Worm (Caenorhabditis elegans) whole organism, L2 larva: ENCODE data around the gene sdz-37.

ENCODE experiments used
- C34F6.9 ChIP-seq: fragments of 150-350 bp; optimal IDR thresholded peaks from 2 replicates; lab custom pipeline; 2014; ENCODE audit warnings: missing biosample characterization, missing genetic modification characterization
- F13H6.1 ChIP-seq: sonication (generic microtip); optimal IDR thresholded peaks from 2 replicates; lab custom pipeline; 2016; ENCODE audit warnings: missing genetic modification characterization, missing compliant biosample characterization
- R02D3.7 ChIP-seq: fragments of 150-350 bp; optimal IDR thresholded peaks from 2 replicates; lab custom pipeline; 2014; ENCODE audit warnings: missing biosample characterization, missing genetic modification characterization
- Y55F3AM.14 ChIP-seq: fragments of 200-800 bp; sonication (Bioruptor generic); optimal IDR thresholded peaks from 2 replicates; lab custom pipeline; 2018; ENCODE audit warnings: mild to moderate bottlenecking, missing genetic modification characterization, missing compliant biosample characterization
- ZK546.5 ChIP-seq: sonication (generic microtip); optimal IDR thresholded peaks from 2 replicates; lab custom pipeline; 2017; ENCODE audit warnings: missing biosample characterization, missing genetic modification characterization
- alr-1 ChIP-seq: fragments of 150-350 bp; optimal IDR thresholded peaks from 2 replicates; lab custom pipeline; 2014; ENCODE audit warnings: missing biosample characterization, missing genetic modification characterization
- aly-2 ChIP-seq: fragments of 150-350 bp; optimal IDR thresholded peaks from 2 replicates; lab custom pipeline; 2014; ENCODE audit warnings: missing biosample characterization, missing genetic modification characterization
- ama-1 ChIP-seq: fragments of 150-350 bp; optimal IDR thresholded peaks from 2 replicates; lab custom pipeline; 2018; ENCODE audit warnings: inconsistent platforms
- blmp-1 ChIP-seq: sonication (generic microtip); optimal IDR thresholded peaks from 2 replicates; lab custom pipeline; 2017; ENCODE audit warnings: missing genetic modification characterization, mild to moderate bottlenecking, missing compliant biosample characterization, antibody characterized with exemption, moderate library complexity; ENCODE audit not compliant: insufficient read depth
- ceh-16 ChIP-seq: fragments of 150-350 bp; optimal IDR thresholded peaks from 2 replicates; lab custom pipeline; 2014; ENCODE audit warnings: missing biosample characterization, missing genetic modification characterization
- ceh-82 ChIP-seq: fragments of 150-350 bp; optimal IDR thresholded peaks from 2 replicates; lab custom pipeline; 2014; ENCODE audit warnings: missing biosample characterization, missing genetic modification characterization
- crh-2 ChIP-seq: sonication (generic microtip); optimal IDR thresholded peaks from 2 replicates; lab custom pipeline; 2017; ENCODE audit warnings: missing biosample characterization, missing genetic modification characterization
- dmd-4 ChIP-seq: sonication (generic microtip); optimal IDR thresholded peaks from 2 replicates; lab custom pipeline; 2017; ENCODE audit warnings: missing biosample characterization, missing genetic modification characterization
- egl-27 ChIP-seq: sonication (generic microtip); optimal IDR thresholded peaks from 3 replicates; lab custom pipeline; 2017; ENCODE audit warnings: missing biosample characterization, missing genetic modification reagents, missing genetic modification characterization
- elt-1 ChIP-seq: fragments of 150-350 bp; optimal IDR thresholded peaks from 2 replicates; lab custom pipeline; 2014; ENCODE audit warnings: missing biosample characterization, missing genetic modification characterization
- elt-3 ChIP-seq: sonication (generic microtip); optimal IDR thresholded peaks from 2 replicates; lab custom pipeline; 2017; ENCODE audit warnings: missing biosample characterization, missing genetic modification characterization
- fos-1 ChIP-seq: fragments of 150-350 bp; optimal IDR thresholded peaks from 2 replicates; lab custom pipeline; 2014; ENCODE audit warnings: missing biosample characterization, missing genetic modification characterization
- gmeb-1 ChIP-seq: fragments of 150-350 bp; optimal IDR thresholded peaks from 2 replicates; lab custom pipeline; 2014; ENCODE audit warnings: missing biosample characterization, missing genetic modification characterization
- lin-11 ChIP-seq: fragments of 150-350 bp; sonication (generic microtip); optimal IDR thresholded peaks from 2 replicates; lab custom pipeline; 2014; ENCODE audit warnings: missing biosample characterization, missing genetic modification characterization, inconsistent platforms, mixed read lengths
- lin-13 ChIP-seq: fragments of 150-350 bp; optimal IDR thresholded peaks from 2 replicates; lab custom pipeline; 2014; ENCODE audit warnings: missing biosample characterization, missing genetic modification reagents, missing genetic modification characterization
- lin-39 ChIP-seq: fragments of 150-350 bp; optimal IDR thresholded peaks from 2 replicates; lab custom pipeline; 2014; ENCODE audit warnings: missing biosample characterization, missing genetic modification reagents, missing genetic modification characterization
- lsy-2 ChIP-seq, 2 experiments: fragments of 150-350 bp in 1 of 2; sonication (generic microtip) in 1 of 2; optimal IDR thresholded peaks; 2 replicates each; lab custom pipeline; 2014 to 2017; ENCODE audit warnings: missing biosample characterization in 2 of 2, missing genetic modification characterization in 2 of 2
- mab-5 ChIP-seq: fragments of 150-350 bp; optimal IDR thresholded peaks from 2 replicates; lab custom pipeline; 2014; ENCODE audit warnings: missing biosample characterization, missing genetic modification characterization
- mbf-1 ChIP-seq: sonication (generic microtip); optimal IDR thresholded peaks from 2 replicates; lab custom pipeline; 2017; ENCODE audit warnings: missing biosample characterization, missing genetic modification characterization
- mdl-1 ChIP-seq, 2 experiments: fragments of 150-350 bp in 1 of 2; sonication (generic microtip) in 1 of 2; optimal IDR thresholded peaks; 2 replicates each; lab custom pipeline; 2017; ENCODE audit warnings: missing biosample characterization in 2 of 2, missing genetic modification characterization in 2 of 2
- nhr-10 ChIP-seq: sonication (generic microtip); optimal IDR thresholded peaks from 2 replicates; lab custom pipeline; 2017; ENCODE audit warnings: missing biosample characterization, missing genetic modification characterization
- nhr-11 ChIP-seq: fragments of 150-350 bp; optimal IDR thresholded peaks from 2 replicates; lab custom pipeline; 2014; ENCODE audit warnings: missing biosample characterization, missing genetic modification characterization
- nhr-12 ChIP-seq: fragments of 150-350 bp; optimal IDR thresholded peaks from 2 replicates; lab custom pipeline; 2014; ENCODE audit warnings: missing biosample characterization, missing genetic modification characterization
- nhr-129 ChIP-seq: fragments of 150-350 bp; optimal IDR thresholded peaks from 2 replicates; lab custom pipeline; 2014; ENCODE audit warnings: missing biosample characterization, missing genetic modification characterization
- nhr-21 ChIP-seq: fragments of 150-350 bp; optimal IDR thresholded peaks from 2 replicates; lab custom pipeline; 2014; ENCODE audit warnings: missing biosample characterization, missing genetic modification characterization
- nhr-23 ChIP-seq: fragments of 150-350 bp; optimal IDR thresholded peaks from 2 replicates; lab custom pipeline; 2014; ENCODE audit warnings: missing biosample characterization, missing genetic modification reagents, missing genetic modification characterization
- nhr-237 ChIP-seq: fragments of 150-350 bp; optimal IDR thresholded peaks from 2 replicates; lab custom pipeline; 2014; ENCODE audit warnings: missing biosample characterization, missing genetic modification characterization
- nhr-25 ChIP-seq: fragments of 150-350 bp; sonication (generic microtip); optimal IDR thresholded peaks from 3 replicates; lab custom pipeline; 2014; ENCODE audit warnings: missing biosample characterization, missing genetic modification characterization
- nhr-6 ChIP-seq: fragments of 150-350 bp; optimal IDR thresholded peaks from 2 replicates; lab custom pipeline; 2014; ENCODE audit warnings: missing biosample characterization, missing genetic modification characterization
- nhr-77 ChIP-seq: fragments of 150-350 bp; optimal IDR thresholded peaks from 2 replicates; lab custom pipeline; 2014; ENCODE audit warnings: missing biosample characterization, missing genetic modification characterization
- peb-1 ChIP-seq: fragments of 150-350 bp; optimal IDR thresholded peaks from 2 replicates; lab custom pipeline; 2014; ENCODE audit warnings: missing biosample characterization, missing genetic modification characterization
- sem-4 ChIP-seq: fragments of 150-350 bp; optimal IDR thresholded peaks from 2 replicates; lab custom pipeline; 2014; ENCODE audit warnings: missing biosample characterization, missing genetic modification reagents, missing genetic modification characterization
- skn-1 ChIP-seq: sonication (generic microtip); optimal IDR thresholded peaks from 2 replicates; lab custom pipeline; 2017; ENCODE audit warnings: missing biosample characterization, missing genetic modification characterization
- sma-3 ChIP-seq: sonication (generic microtip); optimal IDR thresholded peaks from 2 replicates; lab custom pipeline; 2016; ENCODE audit warnings: missing genetic modification reagents, missing genetic modification characterization, missing compliant biosample characterization
- sma-9 ChIP-seq, 2 experiments: fragments of 150-350 bp in 1 of 2; sonication (generic microtip) in 1 of 2; optimal IDR thresholded peaks; 2 replicates each; lab custom pipeline; 2014 to 2016; ENCODE audit warnings: missing genetic modification characterization in 2 of 2, mild to moderate bottlenecking in 1 of 2, missing biosample characterization in 1 of 2, missing compliant biosample characterization in 1 of 2, missing genetic modification reagents in 1 of 2, moderate library complexity in 1 of 2
- snpc-4 ChIP-seq: fragments of 150-350 bp; optimal IDR thresholded peaks from 2 replicates; lab custom pipeline; 2014; ENCODE audit warnings: missing biosample characterization, missing genetic modification characterization
- unc-39 ChIP-seq: fragments of 150-350 bp; optimal IDR thresholded peaks from 2 replicates; lab custom pipeline; 2014; ENCODE audit warnings: missing biosample characterization, missing genetic modification characterization
- unc-55 ChIP-seq: fragments of 150-350 bp; sonication (generic microtip); optimal IDR thresholded peaks from 3 replicates; lab custom pipeline; 2014; ENCODE audit warnings: missing biosample characterization, missing genetic modification reagents, missing genetic modification characterization
- unc-62 ChIP-seq: fragments of 150-350 bp; optimal IDR thresholded peaks from 2 replicates; lab custom pipeline; 2014; ENCODE audit warnings: missing biosample characterization, missing genetic modification reagents, missing genetic modification characterization
- zag-1 ChIP-seq: fragments of 150-350 bp; optimal IDR thresholded peaks from 2 replicates; lab custom pipeline; 2014; ENCODE audit warnings: missing biosample characterization, missing genetic modification characterization
- ztf-1 ChIP-seq: fragments of 200-800 bp; sonication (Bioruptor generic); conservative IDR thresholded peaks from 2 replicates; pipeline ENCODE4 v1.3.6; 2022; ENCODE audit warnings: missing genetic modification characterization, missing compliant biosample characterization
- ztf-11 ChIP-seq: sonication (generic microtip); optimal IDR thresholded peaks from 2 replicates; lab custom pipeline; 2017; ENCODE audit warnings: missing biosample characterization, missing genetic modification characterization
- ztf-4 ChIP-seq: fragments of 150-350 bp; optimal IDR thresholded peaks from 2 replicates; lab custom pipeline; 2014; ENCODE audit warnings: missing biosample characterization, missing genetic modification characterization

sdz-37 gene

ce11 chrII:10446300-10446699, 18.4 kb upstream of the sdz-37 start:
- no peak for TF ChIP-seq mab-5 (tag; lab: Kevin White, UChicago)
- TF ChIP-seq nhr-6 (tag; lab: Kevin White, UChicago): peak; percentile 48
- peak; percentile 54 for TF ChIP-seq ama-1 (lab: Kevin White, UChicago)
- no peak for TF ChIP-seq lin-11 (tag; lab: Kevin White, UChicago)
- TF ChIP-seq fos-1 (tag; lab: Kevin White, UChicago): no peak
- no peak for TF ChIP-seq mdl-1 (tag; optimal IDR thresholded peaks at IDR 0.05; lab: Kevin White, UChicago)
- no peak for TF ChIP-seq mbf-1 (tag; lab: Kevin White, UChicago)
- peak; percentile 48 for TF ChIP-seq nhr-21 (tag; lab: Kevin White, UChicago)
- TF ChIP-seq sem-4 (tag; lab: Kevin White, UChicago): peak; percentile 21
- peak; percentile 23 for TF ChIP-seq nhr-25 (tag; lab: Kevin White, UChicago)
- no peak for TF ChIP-seq alr-1 (tag; lab: Kevin White, UChicago)
- TF ChIP-seq nhr-237 (tag; lab: Kevin White, UChicago): no peak
- no peak for TF ChIP-seq snpc-4 (tag; lab: Kevin White, UChicago)
- no peak for TF ChIP-seq ZK546.5 (tag; lab: Kevin White, UChicago)
- no peak for TF ChIP-seq ceh-16
- TF ChIP-seq lin-39 (tag; lab: Kevin White, UChicago): no peak
- TF ChIP-seq ceh-82 (tag; lab: Kevin White, UChicago): no peak
- TF ChIP-seq lsy-2 (tag; optimal IDR thresholded peaks at IDR 0.05; lab: Kevin White, UChicago): peak in 1 of 2 experiments; percentile 19
- TF ChIP-seq dmd-4 (tag; lab: Kevin White, UChicago): no peak
- no peak for TF ChIP-seq skn-1 (tag; lab: Kevin White, UChicago)
- no peak for TF ChIP-seq unc-62 (GFP tag; lab: Kevin White, UChicago)
- TF ChIP-seq C34F6.9 (tag; lab: Kevin White, UChicago): peak; percentile 15
- no peak for TF ChIP-seq ztf-1
- no peak for TF ChIP-seq gmeb-1 (tag; lab: Kevin White, UChicago)
- peak; percentile 41 for TF ChIP-seq sma-3 (GFP tag; lab: Kevin White, UChicago)
- TF ChIP-seq lin-13: no peak
- no peak for TF ChIP-seq nhr-23
- peak; percentile 83 for TF ChIP-seq nhr-129 (tag; lab: Kevin White, UChicago)
- no peak for TF ChIP-seq elt-3 (tag; lab: Kevin White, UChicago)
- TF ChIP-seq Y55F3AM.14 (GFP tag; lab: Kevin White, UChicago): no peak
- TF ChIP-seq R02D3.7 (tag; lab: Kevin White, UChicago): no peak
- peak; percentile 86 for TF ChIP-seq sma-9 (GFP tag; optimal IDR thresholded peaks at IDR 0.05; lab: Kevin White, UChicago)
- TF ChIP-seq sma-9 (tag; optimal IDR thresholded peaks at IDR 0.05; lab: Kevin White, UChicago): no peak
- no peak for TF ChIP-seq F13H6.1 (tag; lab: Kevin White, UChicago)
- TF ChIP-seq ztf-11: no peak
- TF ChIP-seq nhr-12 (tag; lab: Kevin White, UChicago): no peak
- TF ChIP-seq nhr-77 (tag; lab: Kevin White, UChicago): no peak
- no peak for TF ChIP-seq unc-39 (tag; lab: Kevin White, UChicago)
- TF ChIP-seq crh-2 (tag; lab: Kevin White, UChicago): peak; percentile 59
- TF ChIP-seq peb-1 (tag; lab: Kevin White, UChicago): no peak
- no peak for TF ChIP-seq unc-55 (GFP tag; lab: Kevin White, UChicago)
- TF ChIP-seq blmp-1 (tag; lab: Kevin White, UChicago): peak; percentile 61
- TF ChIP-seq aly-2 (tag; lab: Kevin White, UChicago): no peak
- TF ChIP-seq zag-1 (tag; lab: Kevin White, UChicago): no peak
- TF ChIP-seq elt-1 (tag; lab: Kevin White, UChicago): no peak
- TF ChIP-seq egl-27: no peak
- TF ChIP-seq nhr-11 (tag; lab: Kevin White, UChicago): no peak
- TF ChIP-seq nhr-10 (tag; lab: Kevin White, UChicago): no peak
- TF ChIP-seq ztf-4 (tag; lab: Kevin White, UChicago): peak; percentile 43
